Worm (Caenorhabditis elegans): ENCODE results near the gene F25H9.2.

ce11 chrV:13506321-13506720 is 48.4 kb downstream of the F25H9.2 start, which contains the start of gene R11G10.4:
- no peak for TF ChIP-seq mdl-1 (tag; optimal IDR thresholded peaks at IDR 0.05)
- no peak for TF ChIP-seq ama-1 (optimal IDR thresholded peaks at IDR 0.05)
- no peak for TF ChIP-seq fkh-10 (GFP tag; optimal IDR thresholded peaks at IDR 0.05)
- TF ChIP-seq snpc-4 (tag; optimal IDR thresholded peaks at IDR 0.05), result no peak

Measured in whole organism, L3 larva.